Fruit fly (Drosophila melanogaster) whole organism, embryonic: ENCODE results near the gene Mob3.

Source experiments
- BEAF-32 ChIP-seq: fragments of 200-800 bp; sonication (Bioruptor generic); optimal IDR thresholded peaks from 3 replicates; lab custom pipeline; 2017; ENCODE audit warnings: missing biosample characterization, missing genetic modification characterization, mild to moderate bottlenecking, moderate library complexity, missing genetic modification reagents
- CG10267 ChIP-seq: fragments of 200-800 bp; sonication (Bioruptor generic); optimal IDR thresholded peaks from 2 replicates; lab custom pipeline; 2018; ENCODE audit warnings: missing biosample characterization, mild to moderate bottlenecking, missing genetic modification characterization, moderate library complexity
- CG10462 ChIP-seq: fragments of 200-800 bp; sonication (Bioruptor generic); optimal IDR thresholded peaks from 2 replicates; lab custom pipeline; 2016; ENCODE audit warnings: missing biosample characterization, missing genetic modification characterization
- CG11456 ChIP-seq: fragments of 200-800 bp; sonication (Bioruptor generic); IDR thresholded peaks from 3 replicates; pipeline ENCODE4 v1.3.6; 2022; ENCODE audit warnings: missing biosample characterization, missing genetic modification characterization
- CG11504 ChIP-seq: fragments of 200-800 bp; sonication (Bioruptor generic); optimal IDR thresholded peaks from 3 replicates; lab custom pipeline; 2019; ENCODE audit warnings: missing biosample characterization, mild to moderate bottlenecking, missing genetic modification characterization, moderate library complexity
- CG13296 ChIP-seq: fragments of 200-800 bp; sonication (Bioruptor generic); optimal IDR thresholded peaks from 3 replicates; lab custom pipeline; 2018; ENCODE audit warnings: missing biosample characterization, mild to moderate bottlenecking, missing genetic modification characterization
- CG13424 ChIP-seq: fragments of 200-800 bp; sonication (Bioruptor generic); optimal IDR thresholded peaks from 2 replicates; lab custom pipeline; 2019; ENCODE audit warnings: missing biosample characterization, mild to moderate bottlenecking, missing genetic modification characterization, moderate library complexity
- CG14441 ChIP-seq: fragments of 200-800 bp; sonication (Bioruptor generic); IDR thresholded peaks from 2 replicates; pipeline ENCODE4 v1.3.6; 2022; ENCODE audit warnings: missing biosample characterization, missing genetic modification characterization
- CG16815 ChIP-seq: fragments of 200-800 bp; sonication (Bioruptor generic); optimal IDR thresholded peaks from 3 replicates; lab custom pipeline; 2017; ENCODE audit warnings: missing biosample characterization, mild to moderate bottlenecking, missing genetic modification characterization
- CG16863 ChIP-seq: fragments of 200-800 bp; sonication (Bioruptor generic); optimal IDR thresholded peaks from 3 replicates; lab custom pipeline; 2016; ENCODE audit warnings: missing biosample characterization, missing genetic modification characterization
- CG2889 ChIP-seq: fragments of 200-800 bp; sonication (Bioruptor generic); IDR thresholded peaks from 3 replicates; pipeline ENCODE4 v1.3.6; 2022; ENCODE audit warnings: missing biosample characterization, missing genetic modification characterization
- CG31224 ChIP-seq: fragments of 200-800 bp; sonication (Bioruptor generic); IDR thresholded peaks from 2 replicates; pipeline ENCODE4 v1.3.6; 2022; ENCODE audit warnings: missing biosample characterization, missing genetic modification characterization
- CG3838 ChIP-seq: fragments of 200-800 bp; sonication (Bioruptor generic); optimal IDR thresholded peaks from 3 replicates; lab custom pipeline; 2016; ENCODE audit warnings: missing biosample characterization, missing genetic modification characterization
- CG3995 ChIP-seq: fragments of 200-800 bp; sonication (Bioruptor generic); optimal IDR thresholded peaks from 3 replicates; lab custom pipeline; 2016; ENCODE audit warnings: missing biosample characterization, missing genetic modification characterization
- CG43689 ChIP-seq: fragments of 200-800 bp; sonication (Bioruptor generic); IDR thresholded peaks from 2 replicates; pipeline ENCODE4 v1.3.6; 2022; ENCODE audit warnings: missing biosample characterization, missing genetic modification characterization
- CG4617 ChIP-seq: fragments of 200-800 bp; sonication (Bioruptor generic); optimal IDR thresholded peaks from 3 replicates; lab custom pipeline; 2016; ENCODE audit warnings: missing biosample characterization, missing genetic modification characterization, borderline replicate concordance
- CG4854 ChIP-seq: fragments of 200-800 bp; sonication (Bioruptor generic); optimal IDR thresholded peaks from 2 replicates; lab custom pipeline; 2016; ENCODE audit warnings: missing biosample characterization, missing genetic modification characterization, inconsistent platforms
- CG9727 ChIP-seq: fragments of 200-800 bp; sonication (Bioruptor generic); optimal IDR thresholded peaks from 3 replicates; lab custom pipeline; 2017; ENCODE audit warnings: missing biosample characterization, mild to moderate bottlenecking, missing genetic modification characterization
- D19B ChIP-seq: fragments of 200-800 bp; sonication (Bioruptor generic); optimal IDR thresholded peaks from 2 replicates; lab custom pipeline; 2017; ENCODE audit warnings: missing biosample characterization, mild to moderate bottlenecking, missing genetic modification characterization
- Dad ChIP-seq: fragments of 200-800 bp; sonication (Bioruptor generic); optimal IDR thresholded peaks from 3 replicates; lab custom pipeline; 2016; ENCODE audit warnings: missing biosample characterization, missing genetic modification characterization
- Dfd ChIP-seq, 2 experiments: fragments of >200 bp; optimal IDR thresholded peaks; 2 replicates each; lab custom pipeline; 2017; ENCODE audit warnings: missing biosample characterization in 2 of 2, missing genetic modification characterization in 2 of 2
- Doc3 ChIP-seq: fragments of 200-800 bp; sonication (Bioruptor generic); IDR thresholded peaks from 3 replicates; pipeline ENCODE4 v1.3.6; 2022; ENCODE audit warnings: missing biosample characterization, missing genetic modification characterization; ENCODE audit not compliant: partially characterized antibody
- Gug ChIP-seq: fragments of 200-800 bp; sonication (Bioruptor generic); IDR thresholded peaks from 4 replicates; pipeline ENCODE4 v1.3.6; 2022; ENCODE audit warnings: missing biosample characterization, missing genetic modification characterization
- HmgD ChIP-seq: fragments of 200-800 bp; sonication (Bioruptor generic); optimal IDR thresholded peaks from 3 replicates; lab custom pipeline; 2016; ENCODE audit warnings: missing biosample characterization, missing genetic modification characterization
- Hmx ChIP-seq: fragments of 200-800 bp; sonication (Bioruptor generic); optimal IDR thresholded peaks from 2 replicates; lab custom pipeline; 2016; ENCODE audit warnings: missing biosample characterization, missing genetic modification characterization
- Hr39 ChIP-seq: fragments of >200 bp; optimal IDR thresholded peaks from 2 replicates; lab custom pipeline; 2017
- Lhr ChIP-seq: fragments of 200-800 bp; sonication (Bioruptor generic); optimal IDR thresholded peaks from 3 replicates; lab custom pipeline; 2017; ENCODE audit warnings: mild to moderate bottlenecking, missing biosample characterization, missing genetic modification reagents, missing genetic modification characterization
- Neu2 ChIP-seq: fragments of 200-800 bp; sonication (Bioruptor generic); optimal IDR thresholded peaks from 3 replicates; lab custom pipeline; 2016; ENCODE audit warnings: missing biosample characterization, missing genetic modification characterization, borderline replicate concordance
- Nf-YB ChIP-seq: fragments of 200-800 bp; sonication (Bioruptor generic); optimal IDR thresholded peaks from 3 replicates; lab custom pipeline; 2019; ENCODE audit warnings: missing biosample characterization, mild to moderate bottlenecking, missing genetic modification characterization, moderate library complexity
- NfI ChIP-seq: fragments of 200-800 bp; sonication (Bioruptor generic); optimal IDR thresholded peaks from 3 replicates; lab custom pipeline; 2018; ENCODE audit warnings: missing biosample characterization, mild to moderate bottlenecking, missing genetic modification characterization, moderate library complexity
- Oli ChIP-seq: fragments of 200-800 bp; sonication (Bioruptor generic); optimal IDR thresholded peaks from 2 replicates; lab custom pipeline; 2018; ENCODE audit warnings: missing biosample characterization, mild to moderate bottlenecking, missing genetic modification characterization, moderate library complexity
- Opbp ChIP-seq: fragments of 200-800 bp; sonication (Bioruptor generic); IDR thresholded peaks from 3 replicates; pipeline ENCODE4 v1.3.6; 2022; ENCODE audit warnings: missing biosample characterization, missing genetic modification characterization; ENCODE audit not compliant: partially characterized antibody
- Rfx ChIP-seq: fragments of 200-800 bp; sonication (Bioruptor generic); IDR thresholded peaks from 2 replicates; pipeline ENCODE4 v1.3.6; 2022; ENCODE audit warnings: missing biosample characterization, missing genetic modification characterization
- Sox100B ChIP-seq: fragments of 200-800 bp; sonication (Bioruptor generic); optimal IDR thresholded peaks from 3 replicates; lab custom pipeline; 2018; ENCODE audit warnings: missing biosample characterization, mild to moderate bottlenecking, missing genetic modification characterization
- Trl ChIP-seq, 3 experiments: fragments of >200 bp in 2 of 3; fragments of 200-800 bp in 1 of 3; sonication (Bioruptor generic) in 1 of 3; optimal IDR thresholded peaks; 2 replicates in 1 of 3; 3 replicates in 2 of 3; lab custom pipeline; 2016 to 2017; ENCODE audit warnings: missing biosample characterization in 1 of 3, missing genetic modification characterization in 1 of 3
- al ChIP-seq: fragments of 200-800 bp; sonication (Bioruptor generic); IDR thresholded peaks from 2 replicates; pipeline ENCODE4 v1.3.6; 2022; ENCODE audit warnings: missing biosample characterization, missing genetic modification characterization
- caup ChIP-seq: fragments of 200-800 bp; sonication (Bioruptor generic); optimal IDR thresholded peaks from 3 replicates; lab custom pipeline; 2017; ENCODE audit warnings: missing biosample characterization, mild to moderate bottlenecking, missing genetic modification characterization, moderate library complexity; ENCODE audit not compliant: severe bottlenecking
- dati ChIP-seq: fragments of 200-800 bp; sonication (Bioruptor generic); IDR thresholded peaks from 2 replicates; pipeline ENCODE4 v1.3.6; 2022; ENCODE audit warnings: missing biosample characterization, missing genetic modification characterization
- ems ChIP-seq: fragments of 200-800 bp; sonication (Bioruptor generic); optimal IDR thresholded peaks from 3 replicates; lab custom pipeline; 2016; ENCODE audit warnings: missing biosample characterization, missing genetic modification characterization
- fd3F ChIP-seq: fragments of 200-800 bp; sonication (Bioruptor generic); optimal IDR thresholded peaks from 2 replicates; lab custom pipeline; 2018; ENCODE audit warnings: missing biosample characterization, mild to moderate bottlenecking, missing genetic modification characterization, moderate library complexity
- fd96Cb ChIP-seq: fragments of 200-800 bp; sonication (Bioruptor generic); optimal IDR thresholded peaks from 2 replicates; lab custom pipeline; 2018; ENCODE audit warnings: missing biosample characterization, mild to moderate bottlenecking, missing genetic modification characterization, moderate library complexity
- gro ChIP-seq: fragments of 200-800 bp; sonication (Bioruptor generic); optimal IDR thresholded peaks from 2 replicates; lab custom pipeline; 2016; ENCODE audit warnings: missing biosample characterization, missing genetic modification characterization
- her ChIP-seq: fragments of 200-800 bp; sonication (Bioruptor generic); optimal IDR thresholded peaks from 2 replicates; lab custom pipeline; 2016; ENCODE audit warnings: missing biosample characterization, missing genetic modification characterization
- jumu ChIP-seq: fragments of 200-800 bp; sonication (Bioruptor generic); optimal IDR thresholded peaks from 3 replicates; lab custom pipeline; 2016; ENCODE audit warnings: missing biosample characterization, missing genetic modification characterization
- lov ChIP-seq, 2 experiments: fragments of 200-800 bp in 1 of 2; fragments of >200 bp in 1 of 2; sonication (Bioruptor generic) in 1 of 2; IDR thresholded peaks in 1 of 2; optimal IDR thresholded peaks in 1 of 2; 2 replicates in 1 of 2; 3 replicates in 1 of 2; pipeline versions ENCODE4 v1.3.6 to Lab custom; 2017 to 2022; ENCODE audit warnings: missing biosample characterization in 1 of 2, missing genetic modification characterization in 1 of 2
- schlank ChIP-seq: fragments of 200-800 bp; sonication (Bioruptor generic); optimal IDR thresholded peaks from 2 replicates; lab custom pipeline; 2018; ENCODE audit warnings: missing biosample characterization, mild to moderate bottlenecking, missing genetic modification characterization
- seq ChIP-seq: fragments of 200-800 bp; sonication (Bioruptor generic); IDR thresholded peaks from 2 replicates; pipeline ENCODE4 v1.3.6; 2022; ENCODE audit warnings: missing biosample characterization, missing genetic modification characterization
- shn ChIP-seq: fragments of 200-800 bp; sonication (Bioruptor generic); optimal IDR thresholded peaks from 3 replicates; lab custom pipeline; 2016; ENCODE audit warnings: missing biosample characterization, missing genetic modification characterization
- tna ChIP-seq: fragments of 200-800 bp; sonication (Bioruptor generic); IDR thresholded peaks from 2 replicates; pipeline ENCODE4 v1.3.6; 2022; ENCODE audit warnings: missing biosample characterization, missing genetic modification characterization; ENCODE audit not compliant: partially characterized antibody
- wek ChIP-seq: fragments of 200-800 bp; sonication (Bioruptor generic); optimal IDR thresholded peaks from 3 replicates; lab custom pipeline; 2018; ENCODE audit warnings: missing biosample characterization, mild to moderate bottlenecking, missing genetic modification characterization, moderate library complexity

Gene Mob3

DNA sequence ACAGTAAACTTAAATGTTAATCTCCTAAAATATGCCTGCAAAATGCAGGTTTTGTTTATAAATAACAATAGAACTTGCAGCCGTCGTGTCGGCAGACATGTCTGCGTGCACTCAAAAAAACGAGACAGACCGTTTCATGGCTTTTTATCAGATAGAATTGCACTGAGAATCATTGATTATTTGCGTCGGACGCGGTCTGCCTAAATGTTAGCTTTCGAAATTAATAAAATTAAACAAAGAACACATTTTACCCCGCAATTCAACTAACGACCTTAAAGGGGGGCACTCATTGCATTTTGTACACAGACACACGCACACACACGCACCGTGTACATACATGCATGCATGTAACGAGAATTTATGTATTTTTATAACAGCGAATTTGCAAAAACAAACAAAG, 11.7 kb downstream of the Mob3 start (continued):
- TF ChIP-seq schlank (no peak), CG14441 (GFP tag; lab: Robert Waterston, UW) (peak; percentile 41; the same call in 1 of the 2 replicates), CG16863 (GFP tag; lab: Kevin White, UChicago) (peak; percentile 15), caup (GFP tag; lab: Kevin White, UChicago) (no peak), CG4617 (GFP tag; lab: Kevin White, UChicago) (peak; percentile 0), dati (0 out of 2 replicates have a peak, but pooled peaks have one; percentile 8), CG13424 (no peak), CG16815 (GFP tag; lab: Kevin White, UChicago) (no peak), CG11456 (GFP tag; lab: Robert Waterston, UW) (no peak), Lhr (GFP tag; lab: Kevin White, UChicago) (no peak), CG4854 (GFP tag; lab: Kevin White, UChicago) (no peak), seq (no peak), CG43689 (no peak), fd3F (GFP tag; lab: Kevin White, UChicago) (no peak), Hmx (GFP tag; lab: Kevin White, UChicago) (no peak), Hr39 (lab: Kevin White, UChicago) (no peak), BEAF-32 (GFP tag; lab: Kevin White, UChicago) (no peak), lov (optimal IDR thresholded peaks at IDR 0.05; lab: Kevin White, UChicago) (no peak), lov (GFP tag; IDR thresholded peaks at IDR 0.05; lab: Robert Waterston, UW) (0 out of 3 replicates have a peak, but pooled peaks have one; percentile 21), Dfd (GFP tag; optimal IDR thresholded peaks at IDR 0.05; lab: Kevin White, UChicago) (no peak), Opbp (no peak), gro (GFP tag; lab: Kevin White, UChicago) (no peak), CG10267 (tag; lab: Kevin White, UChicago) (no peak), Sox100B (GFP tag; lab: Kevin White, UChicago) (no peak), ems (no peak), her (GFP tag; lab: Kevin White, UChicago) (no peak), CG31224 (GFP tag; lab: Robert Waterston, UW) (no peak), Oli (tag; lab: Kevin White, UChicago) (no peak), Nf-YB (no peak), tna (GFP tag; lab: Robert Waterston, UW) (no peak), Doc3 (GFP tag; lab: Robert Waterston, UW) (no peak), NfI (GFP tag; lab: Kevin White, UChicago) (no peak), HmgD (no peak), CG3995 (GFP tag; lab: Kevin White, UChicago) (no peak), CG2889 (no peak), jumu (GFP tag; lab: Kevin White, UChicago) (no peak), Neu2 (GFP tag; lab: Kevin White, UChicago) (no peak), fd96Cb (tag; lab: Kevin White, UChicago) (no peak), Rfx (GFP tag; lab: Robert Waterston, UW) (no peak), CG11504 (tag; lab: Kevin White, UChicago) (no peak), D19B (GFP tag; lab: Kevin White, UChicago) (no peak), Gug (GFP tag; lab: Robert Waterston, UW) (no peak), Trl (optimal IDR thresholded peaks at IDR 0.05; lab: Kevin White, UChicago) (no peak), Trl (GFP tag; optimal IDR thresholded peaks at IDR 0.05; lab: Kevin White, UChicago) (peak; percentile 20), CG3838 (no peak), Dad (peak; percentile 7), CG9727 (no peak), CG10462 (GFP tag; lab: Kevin White, UChicago) (no peak), al (GFP tag; lab: Robert Waterston, UW) (no peak), wek (GFP tag; lab: Kevin White, UChicago) (no peak), shn (GFP tag; lab: Kevin White, UChicago) (peak; percentile 10), CG13296 (no peak)
